Worm (Caenorhabditis elegans) whole organism, L4 larva: ENCODE measurements around the gene mrps-34.

Experiments
- D1046.2 ChIP-seq: fragments of 200-800 bp; sonication (Bioruptor generic); IDR thresholded peaks from 2 replicates; pipeline ENCODE4 v1.3.6; 2022; ENCODE audit warnings: missing genetic modification characterization, missing compliant biosample characterization
- F10B5.3 ChIP-seq: sonication (generic microtip); optimal IDR thresholded peaks from 2 replicates; lab custom pipeline; 2016; ENCODE audit warnings: mild to moderate bottlenecking, missing genetic modification characterization, missing compliant biosample characterization
- R02D3.7 ChIP-seq: fragments of 150-350 bp; sonication (generic microtip); optimal IDR thresholded peaks from 3 replicates; lab custom pipeline; 2014; ENCODE audit warnings: missing biosample characterization, missing genetic modification characterization
- T20F7.1 ChIP-seq: fragments of 200-800 bp; sonication (Bioruptor generic); optimal IDR thresholded peaks from 2 replicates; lab custom pipeline; 2018; ENCODE audit warnings: mild to moderate bottlenecking, missing genetic modification characterization, missing compliant biosample characterization
- T26A8.4 ChIP-seq: fragments of 200-800 bp; sonication (Bioruptor generic); IDR thresholded peaks from 2 replicates; pipeline ENCODE4 v1.3.6; 2022; ENCODE audit warnings: missing genetic modification characterization, missing compliant biosample characterization
- Y48G9A.11 ChIP-seq: fragments of 200-800 bp; sonication (Bioruptor generic); IDR thresholded peaks from 2 replicates; pipeline ENCODE4 v1.3.6; 2022; ENCODE audit warnings: missing genetic modification reagents, missing genetic modification characterization, missing compliant biosample characterization
- aha-1 ChIP-seq: fragments of 150-350 bp; peaks from one replicate; lab custom pipeline; 2014; ENCODE audit warnings: missing biosample characterization, missing genetic modification characterization
- arid-1 ChIP-seq: fragments of 200-800 bp; sonication (Bioruptor generic); conservative IDR thresholded peaks from 2 replicates; pipeline ENCODE4 v1.3.6; 2022; ENCODE audit warnings: missing genetic modification reagents, missing genetic modification characterization, missing compliant biosample characterization
- ceh-62 ChIP-seq: sonication (generic microtip); optimal IDR thresholded peaks from 2 replicates; lab custom pipeline; 2017; ENCODE audit warnings: missing biosample characterization, missing genetic modification characterization
- daf-16 ChIP-seq, 3 experiments: sonication (generic microtip); optimal IDR thresholded peaks; 2 replicates each; lab custom pipeline; 2016 to 2017; ENCODE audit warnings: missing genetic modification characterization in 3 of 3, missing genetic modification reagents in 3 of 3, mild to moderate bottlenecking in 2 of 3, missing compliant biosample characterization in 2 of 3, missing biosample characterization in 1 of 3, moderate library complexity in 1 of 3
- daf-19 ChIP-seq: fragments of 200-800 bp; sonication (Bioruptor generic); conservative IDR thresholded peaks from 2 replicates; pipeline ENCODE4 v1.3.6; 2022; ENCODE audit warnings: missing genetic modification characterization, missing compliant biosample characterization
- dmd-6 ChIP-seq: fragments of 200-800 bp; sonication (Bioruptor generic); IDR thresholded peaks from 2 replicates; pipeline ENCODE4 v1.3.6; 2022; ENCODE audit warnings: missing genetic modification reagents, missing genetic modification characterization, missing compliant biosample characterization
- dmd-9 ChIP-seq: fragments of 200-800 bp; sonication (Bioruptor generic); IDR thresholded peaks from 2 replicates; pipeline ENCODE4 v1.3.6; 2022; ENCODE audit warnings: missing genetic modification reagents, missing genetic modification characterization, missing compliant biosample characterization
- dve-1 ChIP-seq: sonication (generic microtip); optimal IDR thresholded peaks from 2 replicates; lab custom pipeline; 2017; ENCODE audit warnings: antibody characterized with exemption, mild to moderate bottlenecking, missing genetic modification characterization, missing compliant biosample characterization; ENCODE audit not compliant: insufficient read depth
- egl-27 ChIP-seq: sonication (generic microtip); optimal IDR thresholded peaks from 3 replicates; lab custom pipeline; 2017; ENCODE audit warnings: missing biosample characterization, missing genetic modification reagents, missing genetic modification characterization
- egl-43 ChIP-seq: fragments of 200-800 bp; sonication (Bioruptor generic); IDR thresholded peaks from 2 replicates; pipeline ENCODE4 v1.3.6; 2022; ENCODE audit warnings: missing genetic modification reagents, missing genetic modification characterization, missing compliant biosample characterization
- hlh-11 ChIP-seq: fragments of 200-800 bp; sonication (Bioruptor generic); optimal IDR thresholded peaks from 2 replicates; lab custom pipeline; 2018; ENCODE audit warnings: mild to moderate bottlenecking, missing genetic modification characterization, missing compliant biosample characterization
- hmg-1.1 ChIP-seq: fragments of 200-800 bp; sonication (Bioruptor generic); IDR thresholded peaks from 2 replicates; pipeline ENCODE4 v1.3.6; 2022; ENCODE audit warnings: missing genetic modification reagents, missing genetic modification characterization, missing compliant biosample characterization
- lin-13 ChIP-seq: fragments of 150-350 bp; optimal IDR thresholded peaks from 2 replicates; lab custom pipeline; 2014; ENCODE audit warnings: missing biosample characterization, missing genetic modification reagents, missing genetic modification characterization
- lin-15B ChIP-seq: fragments of 150-350 bp; sonication (generic microtip); optimal IDR thresholded peaks from 3 replicates; lab custom pipeline; 2014; ENCODE audit warnings: missing biosample characterization, missing genetic modification characterization
- lin-39 ChIP-seq: fragments of 150-350 bp; optimal IDR thresholded peaks from 2 replicates; lab custom pipeline; 2014; ENCODE audit warnings: missing biosample characterization, missing genetic modification reagents, missing genetic modification characterization
- madf-9 ChIP-seq: fragments of 200-800 bp; sonication (Bioruptor generic); conservative IDR thresholded peaks from 2 replicates; pipeline ENCODE4 v1.3.6; 2022; ENCODE audit warnings: missing genetic modification reagents, missing genetic modification characterization, missing compliant biosample characterization
- mep-1 ChIP-seq: fragments of 150-350 bp; sonication (generic microtip); optimal IDR thresholded peaks from 3 replicates; lab custom pipeline; 2014; ENCODE audit warnings: missing biosample characterization, missing genetic modification characterization
- mes-2 ChIP-seq: sonication (generic microtip); optimal IDR thresholded peaks from 2 replicates; lab custom pipeline; 2016; ENCODE audit warnings: missing genotype, mild to moderate bottlenecking, missing genetic modification characterization, missing compliant biosample characterization; ENCODE audit not compliant: poor library complexity, severe bottlenecking
- nhr-10 ChIP-seq: fragments of 150-350 bp; optimal IDR thresholded peaks from 2 replicates; lab custom pipeline; 2014; ENCODE audit warnings: missing biosample characterization, missing genetic modification characterization
- nhr-102 ChIP-seq: sonication (generic microtip); optimal IDR thresholded peaks from 2 replicates; lab custom pipeline; 2016; ENCODE audit warnings: mild to moderate bottlenecking, missing genetic modification characterization, moderate library complexity, missing compliant biosample characterization
- nhr-111 ChIP-seq: fragments of 200-800 bp; sonication (Bioruptor generic); optimal IDR thresholded peaks from 2 replicates; lab custom pipeline; 2018; ENCODE audit warnings: mild to moderate bottlenecking, missing genetic modification characterization, missing compliant biosample characterization
- nhr-25 ChIP-seq: sonication (generic microtip); optimal IDR thresholded peaks from 2 replicates; lab custom pipeline; 2017; ENCODE audit warnings: missing genetic modification characterization, mild to moderate bottlenecking, missing compliant biosample characterization, antibody characterized with exemption, moderate library complexity, borderline replicate concordance; ENCODE audit not compliant: insufficient read depth
- nhr-28 ChIP-seq: fragments of 150-350 bp; optimal IDR thresholded peaks from 2 replicates; lab custom pipeline; 2014; ENCODE audit warnings: missing biosample characterization, missing genetic modification characterization
- nhr-42 ChIP-seq: fragments of 200-800 bp; sonication (Bioruptor generic); IDR thresholded peaks from 2 replicates; pipeline ENCODE4 v1.3.6; 2022; ENCODE audit warnings: missing genetic modification characterization, missing compliant biosample characterization
- nhr-48 ChIP-seq: sonication (generic microtip); optimal IDR thresholded peaks from 2 replicates; lab custom pipeline; 2016; ENCODE audit warnings: mild to moderate bottlenecking, missing genetic modification characterization, missing compliant biosample characterization
- nhr-76 ChIP-seq: fragments of 150-350 bp; optimal IDR thresholded peaks from 2 replicates; lab custom pipeline; 2014; ENCODE audit warnings: missing biosample characterization, missing genetic modification characterization
- nhr-77 ChIP-seq: fragments of 150-350 bp; optimal IDR thresholded peaks from 2 replicates; lab custom pipeline; 2014; ENCODE audit warnings: missing biosample characterization, missing genetic modification characterization
- pha-4 ChIP-seq, 2 experiments: fragments of 150-350 bp in 1 of 2; fragments of 200-800 bp in 1 of 2; sonication (Bioruptor generic) in 1 of 2; IDR thresholded peaks in 1 of 2; optimal IDR thresholded peaks in 1 of 2; 2 replicates each; pipeline versions ENCODE4 v1.3.6 to Lab custom; 2014 to 2022; ENCODE audit warnings: missing genetic modification characterization in 2 of 2, missing genetic modification reagents in 2 of 2, missing biosample characterization in 1 of 2, missing compliant biosample characterization in 1 of 2
- php-3 ChIP-seq: fragments of 200-800 bp; sonication (Bioruptor generic); IDR thresholded peaks from 2 replicates; pipeline ENCODE4 v1.3.6; 2022; ENCODE audit warnings: missing genetic modification reagents, missing genetic modification characterization, missing compliant biosample characterization
- pqm-1 ChIP-seq: sonication (generic microtip); optimal IDR thresholded peaks from 2 replicates; lab custom pipeline; 2017; ENCODE audit warnings: missing biosample characterization, missing genetic modification characterization
- saeg-2 ChIP-seq: fragments of 200-800 bp; sonication (Bioruptor generic); IDR thresholded peaks from 2 replicates; pipeline ENCODE4 v1.3.6; 2022; ENCODE audit warnings: missing genetic modification reagents, missing genetic modification characterization, missing compliant biosample characterization
- skn-1 ChIP-seq: fragments of 150-350 bp; optimal IDR thresholded peaks from 2 replicates; lab custom pipeline; 2014; ENCODE audit warnings: missing biosample characterization, missing genetic modification characterization
- snpc-1.2 ChIP-seq: fragments of 200-800 bp; sonication (Bioruptor generic); IDR thresholded peaks from 2 replicates; pipeline ENCODE4 v1.3.6; 2022; ENCODE audit warnings: missing genetic modification reagents, missing genetic modification characterization, missing compliant biosample characterization
- tag-97 ChIP-seq: fragments of 200-800 bp; sonication (Bioruptor generic); IDR thresholded peaks from 2 replicates; pipeline ENCODE4 v1.3.6; 2022; ENCODE audit warnings: missing genetic modification characterization, missing compliant biosample characterization
- unc-130 ChIP-seq: sonication (generic microtip); optimal IDR thresholded peaks from 2 replicates; lab custom pipeline; 2016; ENCODE audit warnings: missing genetic modification reagents, missing genetic modification characterization, missing compliant biosample characterization
- unc-62 ChIP-seq, 3 experiments: fragments of 150-350 bp in 1 of 3; sonication (generic microtip); optimal IDR thresholded peaks in 2 of 3; peaks in 1 of 3; 1 replicate in 1 of 3; 2 replicates in 2 of 3; lab custom pipeline; 2014 to 2017; ENCODE audit warnings: missing biosample characterization in 3 of 3, missing genetic modification characterization in 3 of 3, missing genetic modification reagents in 3 of 3, missing genotype in 1 of 3
- zfp-2 ChIP-seq: sonication (generic microtip); optimal IDR thresholded peaks from 2 replicates; lab custom pipeline; 2016; ENCODE audit warnings: mild to moderate bottlenecking, missing genetic modification characterization, missing compliant biosample characterization
- zip-2 ChIP-seq: fragments of 150-350 bp; optimal IDR thresholded peaks from 2 replicates; lab custom pipeline; 2014; ENCODE audit warnings: missing biosample characterization, missing genetic modification characterization
- ztf-11 ChIP-seq: fragments of 150-350 bp; optimal IDR thresholded peaks from 2 replicates; lab custom pipeline; 2014; ENCODE audit warnings: missing biosample characterization, missing genetic modification characterization

Gene mrps-34

ce11 chrIII:4540604-4541003 lies 1.6 kb downstream of the mrps-34 start, which contains the start of gene ugt-62:
Gene ugt-62, minus strand, starts transcription at chrIII:4540623.
- TF ChIP-seq zip-2 (tag; lab: Kevin White, UChicago) (no peak), nhr-10 (tag; lab: Kevin White, UChicago) (no peak), Y48G9A.11 (GFP tag; lab: Robert Waterston, UW) (no peak), D1046.2 (GFP tag; lab: Robert Waterston, UW) (no peak), nhr-102 (tag; lab: Kevin White, UChicago) (peak; percentile 26), aha-1 (tag; lab: Kevin White, UChicago) (no peak), dmd-6 (GFP tag; lab: Robert Waterston, UW) (peak; percentile 84), pha-4 (GFP tag; IDR thresholded peaks at IDR 0.05; lab: Robert Waterston, UW) (no peak), pha-4 (tag; optimal IDR thresholded peaks at IDR 0.05; lab: Kevin White, UChicago) (no peak), nhr-28 (tag; lab: Kevin White, UChicago) (peak; percentile 89), pqm-1 (peak; percentile 99), nhr-77 (tag; lab: Kevin White, UChicago) (peak; percentile 80), T20F7.1 (GFP tag; lab: Kevin White, UChicago) (peak; percentile 53), daf-19 (GFP tag; lab: Robert Waterston, UW) (no peak), saeg-2 (no peak), dmd-9 (GFP tag; lab: Robert Waterston, UW) (no peak), lin-39 (tag; lab: Kevin White, UChicago) (no peak), mes-2 (peak; percentile 9), hlh-11 (tag; lab: Kevin White, UChicago) (peak; percentile 76), nhr-48 (peak; percentile 57), php-3 (GFP tag; lab: Robert Waterston, UW) (peak; percentile 71), R02D3.7 (tag; lab: Kevin White, UChicago) (no peak), skn-1 (tag; lab: Kevin White, UChicago) (no peak), daf-16 (GFP tag; optimal IDR thresholded peaks at IDR 0.05; lab: Kevin White, UChicago) (no peak), daf-16 (tag; optimal IDR thresholded peaks at IDR 0.05; lab: Kevin White, UChicago) (peak; percentile 86), dve-1 (tag; lab: Kevin White, UChicago) (peak; percentile 82)

ce11 chrIII:4530968-4531367 lies 11.3 kb downstream of the mrps-34 start:
- TF ChIP-seq snpc-1.2 (GFP tag; lab: Robert Waterston, UW), result no peak
- peak in 1 of 2 experiments; percentile 90 for TF ChIP-seq unc-62 (GFP tag; optimal IDR thresholded peaks at IDR 0.05 in 1 of 2; lab: Kevin White, UChicago)
- no peak for TF ChIP-seq unc-62 (tag; optimal IDR thresholded peaks at IDR 0.05; lab: Kevin White, UChicago)

DNA sequence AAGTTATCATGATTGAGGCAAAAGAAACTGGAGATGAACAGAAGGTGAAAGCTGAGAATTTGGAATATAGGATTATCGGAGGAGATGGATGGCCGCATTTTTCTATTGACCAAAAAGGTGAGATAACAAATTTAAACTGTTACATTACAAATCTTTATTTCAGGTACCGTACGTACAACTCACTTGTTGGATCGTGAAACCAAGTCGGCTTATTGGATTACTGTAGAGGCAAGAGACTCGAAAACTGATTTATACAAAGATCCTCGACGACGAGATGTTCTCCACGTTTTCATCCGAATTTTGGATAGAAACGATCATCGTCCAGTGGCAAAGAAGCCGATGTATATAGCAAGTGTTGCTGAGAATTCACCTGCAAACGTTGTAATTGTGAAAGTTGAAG lies 16.3 kb downstream of the mrps-34 start:
- TF ChIP-seq aha-1 (tag; lab: Kevin White, UChicago), result peak; percentile 5
- peak in 1 of 2 experiments; percentile 92 for TF ChIP-seq unc-62 (GFP tag; optimal IDR thresholded peaks at IDR 0.05 in 1 of 2; lab: Kevin White, UChicago)
- TF ChIP-seq unc-62 (tag; optimal IDR thresholded peaks at IDR 0.05; lab: Kevin White, UChicago), result no peak
- TF ChIP-seq unc-130 (GFP tag; lab: Kevin White, UChicago), result no peak
- no peak for TF ChIP-seq lin-15B
- no peak for TF ChIP-seq egl-27

- no peak for TF ChIP-seq madf-9 (GFP tag; lab: Robert Waterston, UW)
- TF ChIP-seq F10B5.3 (tag; lab: Kevin White, UChicago), result no peak
- TF ChIP-seq egl-43, result no peak
- no peak for TF ChIP-seq ceh-62
- TF ChIP-seq hmg-1.1 (GFP tag; lab: Robert Waterston, UW), result no peak
- TF ChIP-seq mes-2, result no peak
- TF ChIP-seq arid-1 (GFP tag; lab: Robert Waterston, UW), result no peak
- TF ChIP-seq lin-13 (GFP tag; lab: Kevin White, UChicago), result no peak
- no peak for TF ChIP-seq ztf-11
- no peak for TF ChIP-seq mep-1 (tag; lab: Kevin White, UChicago)
- no peak for TF ChIP-seq tag-97 (GFP tag; lab: Robert Waterston, UW)
- no peak for TF ChIP-seq zfp-2 (tag; lab: Kevin White, UChicago)
- no peak for TF ChIP-seq nhr-76 (tag; lab: Kevin White, UChicago)
- TF ChIP-seq nhr-25 (tag; lab: Kevin White, UChicago), result no peak
- no peak for TF ChIP-seq T26A8.4
- TF ChIP-seq nhr-111 (GFP tag; lab: Kevin White, UChicago), result no peak
- no peak for TF ChIP-seq nhr-102 (tag; lab: Kevin White, UChicago)
- no peak for TF ChIP-seq nhr-42 (GFP tag; lab: Robert Waterston, UW)
Observed at ce11 chrIII:4524071-4524470, 18.2 kb downstream of the mrps-34 start.
